Worm (Caenorhabditis elegans) whole organism, young adult: Measurements from ENCODE around the gene Y54G2A.18.

ENCODE experiments used
- B0336.3 ChIP-seq: fragments of 200-800 bp; sonication (Bioruptor generic); IDR thresholded peaks from 2 replicates; pipeline ENCODE4 v1.3.6; 2022; ENCODE audit warnings: missing genetic modification characterization, missing compliant biosample characterization
- F33H1.4 ChIP-seq: fragments of 200-800 bp; sonication (Bioruptor generic); IDR thresholded peaks from 2 replicates; pipeline ENCODE4 v1.3.6; 2022; ENCODE audit warnings: missing genetic modification reagents, missing genetic modification characterization, missing compliant biosample characterization
- F37B4.10 ChIP-seq: fragments of 200-800 bp; sonication (Bioruptor generic); IDR thresholded peaks from 2 replicates; pipeline ENCODE4 v1.3.6; 2022; ENCODE audit warnings: missing genetic modification characterization, missing compliant biosample characterization
- F55B11.4 ChIP-seq: sonication (generic microtip); optimal IDR thresholded peaks from 2 replicates; lab custom pipeline; 2016; ENCODE audit warnings: missing compliant biosample characterization, missing genetic modification characterization, borderline replicate concordance; ENCODE audit not compliant: insufficient read depth
- T07F8.4 ChIP-seq: sonication (generic microtip); optimal IDR thresholded peaks from 2 replicates; lab custom pipeline; 2016; ENCODE audit warnings: mild to moderate bottlenecking, missing genetic modification characterization, moderate library complexity, missing compliant biosample characterization
- bed-2 ChIP-seq: fragments of 200-800 bp; sonication (Bioruptor generic); IDR thresholded peaks from 2 replicates; pipeline ENCODE4 v1.3.6; 2022; ENCODE audit warnings: missing genetic modification reagents, missing genetic modification characterization, missing compliant biosample characterization
- ceh-58 ChIP-seq: fragments of 200-800 bp; sonication (Bioruptor generic); IDR thresholded peaks from 2 replicates; pipeline ENCODE4 v1.3.6; 2022; ENCODE audit warnings: missing genetic modification characterization, missing compliant biosample characterization
- ceh-91 ChIP-seq: fragments of 200-800 bp; sonication (Bioruptor generic); IDR thresholded peaks from 2 replicates; pipeline ENCODE4 v1.3.6; 2022; ENCODE audit warnings: missing genetic modification reagents, missing genetic modification characterization, missing compliant biosample characterization
- egrh-3 ChIP-seq: fragments of 200-800 bp; sonication (Bioruptor generic); IDR thresholded peaks from 2 replicates; pipeline ENCODE4 v1.3.6; 2022; ENCODE audit warnings: missing genetic modification reagents, missing genetic modification characterization, missing compliant biosample characterization
- ets-4 ChIP-seq: fragments of 200-800 bp; sonication (Bioruptor generic); optimal IDR thresholded peaks from 2 replicates; lab custom pipeline; 2018; ENCODE audit warnings: mild to moderate bottlenecking, missing genetic modification characterization, missing compliant biosample characterization
- fkh-3 ChIP-seq: sonication (generic microtip); optimal IDR thresholded peaks from 2 replicates; lab custom pipeline; 2016; ENCODE audit warnings: mild to moderate bottlenecking, missing genetic modification characterization, missing compliant biosample characterization
- him-1 ChIP-seq: sonication (generic microtip); optimal IDR thresholded peaks from 2 replicates; lab custom pipeline; 2016; ENCODE audit warnings: missing genotype, missing genetic modification reagents, missing genetic modification characterization, missing compliant biosample characterization
- hmg-20 ChIP-seq: fragments of 200-800 bp; sonication (Bioruptor generic); IDR thresholded peaks from 2 replicates; pipeline ENCODE4 v1.3.6; 2022; ENCODE audit warnings: missing genetic modification reagents, missing genetic modification characterization, missing compliant biosample characterization
- hsf-1 ChIP-seq: fragments of 200-800 bp; sonication (Bioruptor generic); IDR thresholded peaks from 2 replicates; pipeline ENCODE4 v1.3.6; 2022; ENCODE audit warnings: missing genetic modification reagents, missing genetic modification characterization, missing compliant biosample characterization
- let-526 ChIP-seq: fragments of 200-800 bp; sonication (Bioruptor generic); IDR thresholded peaks from 2 replicates; pipeline ENCODE4 v1.3.6; 2022; ENCODE audit warnings: missing genetic modification reagents, missing genetic modification characterization, missing compliant biosample characterization
- lin-35 ChIP-seq, 3 experiments: fragments of 150-350 bp in 2 of 3; sonication (generic microtip) in 1 of 3; optimal IDR thresholded peaks; 2 replicates each; lab custom pipeline; 2014 to 2018; ENCODE audit warnings: missing biosample characterization in 3 of 3, missing genetic modification characterization in 3 of 3, missing genetic modification reagents in 3 of 3
- lin-54 ChIP-seq: fragments of 200-800 bp; sonication (Bioruptor generic); optimal IDR thresholded peaks from 2 replicates; lab custom pipeline; 2018; ENCODE audit warnings: mild to moderate bottlenecking, missing genetic modification characterization, missing compliant biosample characterization
- lir-1 ChIP-seq: fragments of 200-800 bp; sonication (Bioruptor generic); conservative IDR thresholded peaks from 2 replicates; pipeline ENCODE4 v1.3.6; 2022; ENCODE audit warnings: missing genetic modification reagents, missing genetic modification characterization, missing compliant biosample characterization
- lsy-27 ChIP-seq: sonication (generic microtip); optimal IDR thresholded peaks from 2 replicates; lab custom pipeline; 2017; ENCODE audit warnings: missing genetic modification characterization, mild to moderate bottlenecking, missing compliant biosample characterization, antibody characterized with exemption, missing genotype, borderline replicate concordance; ENCODE audit not compliant: insufficient read depth
- madf-6 ChIP-seq: fragments of 200-800 bp; sonication (Bioruptor generic); IDR thresholded peaks from 2 replicates; pipeline ENCODE4 v1.3.6; 2022; ENCODE audit warnings: missing genetic modification reagents, missing genetic modification characterization, missing compliant biosample characterization
- mcd-1 ChIP-seq: fragments of 200-800 bp; sonication (Bioruptor generic); IDR thresholded peaks from 2 replicates; pipeline ENCODE4 v1.3.6; 2022; ENCODE audit warnings: missing genetic modification reagents, missing genetic modification characterization, missing compliant biosample characterization
- mel-28 ChIP-seq: sonication (generic microtip); optimal IDR thresholded peaks from 2 replicates; lab custom pipeline; 2016; ENCODE audit warnings: borderline replicate concordance, mild to moderate bottlenecking, missing genetic modification characterization, missing compliant biosample characterization
- mxl-1 ChIP-seq: sonication (generic microtip); optimal IDR thresholded peaks from 2 replicates; lab custom pipeline; 2016; ENCODE audit warnings: missing genetic modification characterization, missing compliant biosample characterization
- nfya-2 ChIP-seq: fragments of 200-800 bp; sonication (Bioruptor generic); IDR thresholded peaks from 2 replicates; pipeline ENCODE4 v1.3.6; 2022; ENCODE audit warnings: missing genetic modification reagents, missing genetic modification characterization, missing compliant biosample characterization
- nhr-27 ChIP-seq: fragments of 200-800 bp; sonication (Bioruptor generic); optimal IDR thresholded peaks from 2 replicates; lab custom pipeline; 2018; ENCODE audit warnings: mild to moderate bottlenecking, missing genetic modification characterization, moderate library complexity, missing compliant biosample characterization
- rpc-1 ChIP-seq, 2 experiments: fragments of 150-350 bp in 1 of 2; sonication (generic microtip) in 1 of 2; optimal IDR thresholded peaks; 2 replicates each; lab custom pipeline; 2014 to 2018; ENCODE audit warnings: missing biosample characterization in 1 of 2, missing genetic modification characterization in 1 of 2, missing genetic modification reagents in 1 of 2, missing genotype in 1 of 2
- sea-2 ChIP-seq: fragments of 200-800 bp; sonication (Bioruptor generic); IDR thresholded peaks from 2 replicates; pipeline ENCODE4 v1.3.6; 2022; ENCODE audit warnings: missing genetic modification characterization, missing compliant biosample characterization
- snpc-1.3 ChIP-seq: sonication (generic microtip); optimal IDR thresholded peaks from 2 replicates; lab custom pipeline; 2017; ENCODE audit warnings: missing genetic modification characterization, mild to moderate bottlenecking, missing compliant biosample characterization, antibody characterized with exemption, moderate library complexity, missing genotype, missing genetic modification reagents; ENCODE audit not compliant: insufficient read depth
- tlf-1 ChIP-seq: fragments of 200-800 bp; sonication (Bioruptor generic); optimal IDR thresholded peaks from 2 replicates; lab custom pipeline; 2018; ENCODE audit warnings: mild to moderate bottlenecking, missing genetic modification characterization, missing compliant biosample characterization
- xnd-1 ChIP-seq: sonication (generic microtip); optimal IDR thresholded peaks from 2 replicates; lab custom pipeline; 2016; ENCODE audit warnings: missing genotype, missing genetic modification reagents, missing genetic modification characterization, missing compliant biosample characterization
- zfh-2 ChIP-seq: fragments of 200-800 bp; sonication (Bioruptor generic); conservative IDR thresholded peaks from 2 replicates; pipeline ENCODE4 v1.3.6; 2022; ENCODE audit warnings: missing genetic modification reagents, missing genetic modification characterization, missing compliant biosample characterization
- zim-3 ChIP-seq: sonication (generic microtip); optimal IDR thresholded peaks from 2 replicates; lab custom pipeline; 2017; ENCODE audit warnings: mild to moderate bottlenecking, missing genetic modification characterization, moderate library complexity, missing compliant biosample characterization
- ztf-6 ChIP-seq: fragments of 200-800 bp; sonication (Bioruptor generic); IDR thresholded peaks from 2 replicates; pipeline ENCODE4 v1.3.6; 2022; ENCODE audit warnings: missing genetic modification reagents, missing genetic modification characterization, missing compliant biosample characterization

Y54G2A.18 gene

ce11 chrIV:2890401-2890952 lies 1.8 kb downstream of the Y54G2A.18 start, which contains the start of the genes nprt-1 and dib-1 (continued):
- peak in 1 of 3 experiments; percentile 88 for TF ChIP-seq lin-35 (GFP tag; optimal IDR thresholded peaks at IDR 0.05; lab: Kevin White, UChicago)
- no peak for TF ChIP-seq ceh-91 (GFP tag; lab: Robert Waterston, UW)

- TF ChIP-seq lir-1 (GFP tag; lab: Robert Waterston, UW), result no peak
- no peak for TF ChIP-seq tlf-1 (GFP tag; lab: Kevin White, UChicago)
- 0 out of 2 replicates have a peak, but pooled peaks have one; percentile 25 for TF ChIP-seq mcd-1 (GFP tag; lab: Robert Waterston, UW)
- no peak for TF ChIP-seq nhr-27 (tag; lab: Kevin White, UChicago)
- TF ChIP-seq ceh-58, result no peak
- peak; percentile 90 for TF ChIP-seq zfh-2 (GFP tag; lab: Robert Waterston, UW)
- no peak for TF ChIP-seq bed-2 (GFP tag; lab: Robert Waterston, UW)
- peak; percentile 29 for TF ChIP-seq zim-3 (tag; lab: Kevin White, UChicago)
- peak; percentile 78; the same call in 1 of the 2 replicates for TF ChIP-seq egrh-3 (GFP tag; lab: Robert Waterston, UW)
- no peak for TF ChIP-seq T07F8.4 (tag; lab: Kevin White, UChicago)
- no peak for TF ChIP-seq lsy-27 (tag; lab: Kevin White, UChicago)
- TF ChIP-seq, all 124 proteins: peak for 4
These were observed 3.7 kb downstream of the Y54G2A.18 start for ce11 chrIV:2888496-2889101.

- TF ChIP-seq ztf-6 (GFP tag; lab: Robert Waterston, UW), result no peak
- TF ChIP-seq mcd-1 (GFP tag; lab: Robert Waterston, UW), result 0 out of 2 replicates have a peak, but pooled peaks have one; percentile 18
- no peak for TF ChIP-seq him-1 (tag; lab: Kevin White, UChicago)
- peak; percentile 22; the same call in 1 of the 2 replicates for TF ChIP-seq egrh-3 (GFP tag; lab: Robert Waterston, UW)
- peak; percentile 15; the same call in 1 of the 2 replicates for TF ChIP-seq hsf-1 (GFP tag; lab: Robert Waterston, UW)
- 0 out of 2 replicates have a peak, but pooled peaks have one; percentile 11 for TF ChIP-seq F37B4.10 (GFP tag; lab: Robert Waterston, UW)
- peak; percentile 77 for TF ChIP-seq zfh-2 (GFP tag; lab: Robert Waterston, UW)
These were observed 5.0 kb downstream of the Y54G2A.18 start for ce11 chrIV:2887245-2887644.

ce11 chrIV:2886655-2887054 lies 5.6 kb downstream of the Y54G2A.18 start, which contains the start of gene dml-1:
TSS of gene dml-1 (plus strand) at chrIV:2886955.
- TF ChIP-seq lsy-27 (tag; lab: Kevin White, UChicago), result no peak
- no peak for TF ChIP-seq sea-2 (GFP tag; lab: Robert Waterston, UW)

ce11 chrIV:2885260-2885659 lies 7.0 kb downstream of the Y54G2A.18 start:
- TF ChIP-seq rpc-1 (optimal IDR thresholded peaks at IDR 0.05; lab: Kevin White, UChicago), result no peak
- TF ChIP-seq rpc-1 (tag; optimal IDR thresholded peaks at IDR 0.05; lab: Kevin White, UChicago), result no peak
- no peak for TF ChIP-seq xnd-1
- no peak for TF ChIP-seq mxl-1 (tag; lab: Kevin White, UChicago)
- no peak for TF ChIP-seq madf-6
- no peak for TF ChIP-seq mcd-1 (GFP tag; lab: Robert Waterston, UW)
- TF ChIP-seq hmg-20, result no peak
- TF ChIP-seq mel-28, result no peak
- no peak for TF ChIP-seq F33H1.4 (GFP tag; lab: Robert Waterston, UW)
- no peak for TF ChIP-seq lin-54 (GFP tag; lab: Kevin White, UChicago)
- TF ChIP-seq fkh-3 (tag; lab: Kevin White, UChicago), result no peak
- no peak for TF ChIP-seq let-526 (GFP tag; lab: Robert Waterston, UW)
- TF ChIP-seq B0336.3 (GFP tag; lab: Robert Waterston, UW), result no peak
- TF ChIP-seq F55B11.4 (tag; lab: Kevin White, UChicago), result no peak
- TF ChIP-seq nfya-2 (GFP tag; lab: Robert Waterston, UW), result no peak
- TF ChIP-seq snpc-1.3 (tag; lab: Kevin White, UChicago), result no peak
- no peak for TF ChIP-seq ets-4 (GFP tag; lab: Kevin White, UChicago)
- no peak for TF ChIP-seq egrh-3 (GFP tag; lab: Robert Waterston, UW)
